Worm (Caenorhabditis elegans) whole organism, L4/young adult: ENCODE measurements around the gene skr-21.

Source experiments
- W03F9.2 ChIP-seq: fragments of 150-350 bp; optimal IDR thresholded peaks from 2 replicates; lab custom pipeline; 2014; ENCODE audit warnings: missing biosample characterization, missing genetic modification characterization
- dao-5 ChIP-seq: sonication (generic microtip); optimal IDR thresholded peaks from 2 replicates; lab custom pipeline; 2016; ENCODE audit warnings: missing genotype, missing genetic modification characterization, moderate library complexity, missing compliant biosample characterization
- him-1 ChIP-seq: sonication (generic microtip); optimal IDR thresholded peaks from 2 replicates; lab custom pipeline; 2016; ENCODE audit warnings: missing genotype, missing genetic modification reagents, missing genetic modification characterization, missing compliant biosample characterization

DNA sequence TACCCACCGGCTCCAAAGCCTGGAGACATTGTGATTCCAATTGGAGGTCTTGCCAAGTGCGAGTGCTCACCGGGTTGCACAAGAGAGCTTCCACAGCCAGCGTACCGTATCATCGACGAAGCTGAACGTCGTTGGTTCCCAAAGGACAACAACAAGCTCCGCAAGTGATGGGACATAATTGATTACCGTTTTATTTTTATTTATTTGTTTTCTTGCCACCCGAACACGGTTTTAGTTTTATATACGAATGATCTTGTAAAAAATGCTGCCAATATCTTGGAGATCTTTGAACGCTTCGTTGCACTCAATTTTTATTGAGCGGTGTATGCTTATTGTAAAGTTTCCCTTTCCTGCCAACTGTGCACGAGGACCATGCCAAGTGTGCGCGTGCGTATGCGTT is 11.7 kb upstream of the skr-21 start, which contains the start of gene K08H2.4:
- TF ChIP-seq W03F9.2 (tag; lab: Kevin White, UChicago) (no peak), him-1 (tag; lab: Kevin White, UChicago) (no peak), dao-5 (tag; lab: Kevin White, UChicago) (no peak)
